Fruit fly (Drosophila melanogaster) whole organism, larva: ENCODE measurements around the gene CG43182.

Experiments used
- noc ChIP-seq: fragments of 200-800 bp; sonication (Bioruptor generic); optimal IDR thresholded peaks from 3 replicates; lab custom pipeline; 2019; ENCODE audit warnings: missing biosample characterization, mild to moderate bottlenecking, missing genetic modification characterization, moderate library complexity

Gene CG43182

dm6 chrX:353929-354515, 1.2 kb downstream of the CG43182 start:
- TF ChIP-seq noc (tag; lab: Kevin White, UChicago): no peak

- TF ChIP-seq noc (tag; lab: Kevin White, UChicago): no peak
Observed at dm6 chrX:356232-356631, 3.4 kb downstream of the CG43182 start, which contains the start of gene y. Gene y (plus strand): TSS chrX:356509.

- TF ChIP-seq noc (tag; lab: Kevin White, UChicago): no peak
Observed at dm6 chrX:361418-361817, 8.6 kb downstream of the CG43182 start.

- TF ChIP-seq noc (tag; lab: Kevin White, UChicago): no peak
Observed at dm6 chrX:362073-362674, 9.3 kb downstream of the CG43182 start.

- TF ChIP-seq noc (tag; lab: Kevin White, UChicago): no peak
Observed at dm6 chrX:364006-364405, 11.1 kb downstream of the CG43182 start.

- TF ChIP-seq noc (tag; lab: Kevin White, UChicago): no peak
Observed at dm6 chrX:366854-367253, 14.0 kb downstream of the CG43182 start.

dm6 chrX:369645-370174, 16.8 kb downstream of the CG43182 start, which contains the start of gene ac:
Gene ac (plus strand): TSS chrX:370031.
- no peak for TF ChIP-seq noc (tag; lab: Kevin White, UChicago)

- no peak for TF ChIP-seq noc (tag; lab: Kevin White, UChicago)
Observed at dm6 chrX:377388-377787, 24.5 kb downstream of the CG43182 start.

- no peak for TF ChIP-seq noc (tag; lab: Kevin White, UChicago)
Observed at dm6 chrX:378341-378740, 25.5 kb downstream of the CG43182 start.

- TF ChIP-seq noc (tag; lab: Kevin White, UChicago): no peak
Observed at dm6 chrX:379527-379926, 26.7 kb downstream of the CG43182 start.

- no peak for TF ChIP-seq noc (tag; lab: Kevin White, UChicago)
Observed at dm6 chrX:385751-386492, 33.1 kb downstream of the CG43182 start.

dm6 chrX:390457-390856, 37.6 kb downstream of the CG43182 start:
- no peak for TF ChIP-seq noc (tag; lab: Kevin White, UChicago)

- TF ChIP-seq noc (tag; lab: Kevin White, UChicago): no peak
Observed at dm6 chrX:392242-392641, 39.4 kb downstream of the CG43182 start.

dm6 chrX:392979-393378, 40.1 kb downstream of the CG43182 start:
- no peak for TF ChIP-seq noc (tag; lab: Kevin White, UChicago)

- TF ChIP-seq noc (tag; lab: Kevin White, UChicago): no peak
Observed at dm6 chrX:395746-396145, 42.9 kb downstream of the CG43182 start, which contains the start of gene sc. Gene sc (plus strand): TSS chrX:396060.

dm6 chrX:399732-400131, 46.9 kb downstream of the CG43182 start:
- no peak for TF ChIP-seq noc (tag; lab: Kevin White, UChicago)
